Worm (Caenorhabditis elegans): ENCODE results near the gene W05E10.2.

Gene W05E10.2

DNA sequence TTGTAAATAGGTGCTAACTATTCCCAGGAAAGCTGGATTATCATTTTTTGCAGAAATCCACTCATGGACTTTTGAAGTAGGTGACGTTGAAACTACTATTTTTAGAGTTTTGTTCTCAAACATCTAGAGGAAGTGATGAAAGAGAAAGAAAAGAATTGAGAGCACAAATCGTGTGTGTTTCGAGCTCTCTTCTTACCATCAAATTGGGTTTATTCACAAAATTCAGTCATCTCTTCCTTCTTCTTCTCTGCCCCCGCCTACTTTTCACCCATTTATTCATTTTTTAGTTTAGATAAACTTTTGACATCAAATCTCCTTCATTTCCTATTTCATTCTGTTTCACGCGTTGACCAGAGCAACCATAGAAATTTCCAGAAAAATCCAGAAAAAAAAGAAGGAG, at the start of gene W05E10.2:
W05E10.2 (plus strand) TSS at position 301 of the 400 bp plus-strand sequence.
- TF ChIP-seq unc-42 (tag; optimal IDR thresholded peaks at IDR 0.05) (peak; percentile 8), K02D7.2 (tag; optimal IDR thresholded peaks at IDR 0.05) (no peak)

DNA sequence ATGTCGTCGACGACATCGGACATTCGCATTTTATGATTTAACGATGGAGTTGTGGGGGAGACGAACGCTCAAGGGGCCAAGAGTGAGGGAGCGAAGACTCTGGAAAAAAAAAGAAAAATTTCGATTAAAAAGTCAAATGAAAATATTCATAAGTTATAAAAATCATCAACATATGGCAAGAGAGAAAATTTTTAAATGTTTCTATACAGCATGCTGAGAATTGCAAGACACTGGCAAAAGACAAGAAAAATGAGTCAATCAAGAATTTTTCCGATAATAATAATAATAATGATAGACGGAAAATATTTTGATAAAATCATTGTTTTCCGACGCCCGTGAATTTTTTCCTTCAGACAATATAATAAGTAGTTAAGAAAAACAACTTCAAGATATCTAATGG, 49.8 kb upstream of the W05E10.2 start, which contains the start of gene sipa-1:
sipa-1 (minus strand) TSS at position 101 of the 400 bp plus-strand sequence.
- TF ChIP-seq ceh-2 (tag; optimal IDR thresholded peaks at IDR 0.05) (no peak), dve-1 (tag; optimal IDR thresholded peaks at IDR 0.05) (no peak), npax-4 (tag; optimal IDR thresholded peaks at IDR 0.05) (no peak), unc-3 (GFP tag; conservative IDR thresholded peaks at IDR 0.05) (no peak), unc-3 (tag; optimal IDR thresholded peaks at IDR 0.05) (no peak), elt-2 (tag; optimal IDR thresholded peaks at IDR 0.05) (no peak), K09A11.1 (tag; optimal IDR thresholded peaks at IDR 0.05; ENCODE audit: insufficient read depth) (no peak), nhr-11 (tag; optimal IDR thresholded peaks at IDR 0.05) (no peak), eyg-1 (tag; optimal IDR thresholded peaks at IDR 0.05) (no peak), hlh-8 (tag; optimal IDR thresholded peaks at IDR 0.05) (no peak), ama-1 (optimal IDR thresholded peaks at IDR 0.05) (no peak), lim-6 (tag; optimal IDR thresholded peaks at IDR 0.05) (no peak), sox-4 (tag; optimal IDR thresholded peaks at IDR 0.05) (no peak), ceh-22 (tag; optimal IDR thresholded peaks at IDR 0.05) (no peak)

DNA sequence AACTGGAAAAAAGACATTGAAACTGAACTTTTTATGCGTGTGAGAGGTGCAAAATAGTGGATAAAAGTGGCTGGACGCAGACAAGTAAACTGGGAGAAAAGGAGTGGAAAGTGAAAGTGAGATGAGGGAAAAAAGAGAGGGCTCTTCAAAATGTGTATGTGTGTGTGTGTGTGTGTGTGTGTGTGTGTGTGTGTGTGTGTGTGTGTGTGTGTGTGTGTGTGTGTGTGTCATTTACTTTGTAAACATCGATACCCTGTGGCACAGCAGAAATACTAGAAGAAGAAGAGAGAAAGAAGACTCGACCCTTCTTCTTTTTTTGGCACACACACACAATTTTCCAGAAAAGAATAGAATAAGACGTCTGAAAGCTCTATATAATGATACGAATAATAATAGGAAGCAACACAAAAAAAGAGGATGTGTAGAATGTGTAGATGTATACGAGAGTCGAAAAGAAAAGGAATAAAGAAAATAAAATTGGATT, 48.3 kb upstream of the W05E10.2 start:
- TF ChIP-seq ceh-18 (tag; optimal IDR thresholded peaks at IDR 0.05): peak; percentile 75
- peak; percentile 1 for TF ChIP-seq pat-9 (tag; optimal IDR thresholded peaks at IDR 0.05)
- no peak for TF ChIP-seq elt-2 (tag; optimal IDR thresholded peaks at IDR 0.05)
- TF ChIP-seq pqm-1 (tag; optimal IDR thresholded peaks at IDR 0.05): no peak
- TF ChIP-seq fax-1 (tag; optimal IDR thresholded peaks at IDR 0.05): no peak
- TF ChIP-seq unc-42 (tag; optimal IDR thresholded peaks at IDR 0.05): peak; percentile 75
- no peak for TF ChIP-seq ceh-34 (tag; optimal IDR thresholded peaks at IDR 0.05)
- no peak for TF ChIP-seq F13H6.1 (tag; optimal IDR thresholded peaks at IDR 0.05)
- peak; percentile 17 for TF ChIP-seq nfya-1 (tag; optimal IDR thresholded peaks at IDR 0.05)
- TF ChIP-seq hlh-13 (GFP tag; optimal IDR thresholded peaks at IDR 0.05): peak; percentile 17
- no peak for TF ChIP-seq sdc-2 (tag; optimal IDR thresholded peaks at IDR 0.05)
- TF ChIP-seq tbx-7 (tag; optimal IDR thresholded peaks at IDR 0.05): no peak

DNA sequence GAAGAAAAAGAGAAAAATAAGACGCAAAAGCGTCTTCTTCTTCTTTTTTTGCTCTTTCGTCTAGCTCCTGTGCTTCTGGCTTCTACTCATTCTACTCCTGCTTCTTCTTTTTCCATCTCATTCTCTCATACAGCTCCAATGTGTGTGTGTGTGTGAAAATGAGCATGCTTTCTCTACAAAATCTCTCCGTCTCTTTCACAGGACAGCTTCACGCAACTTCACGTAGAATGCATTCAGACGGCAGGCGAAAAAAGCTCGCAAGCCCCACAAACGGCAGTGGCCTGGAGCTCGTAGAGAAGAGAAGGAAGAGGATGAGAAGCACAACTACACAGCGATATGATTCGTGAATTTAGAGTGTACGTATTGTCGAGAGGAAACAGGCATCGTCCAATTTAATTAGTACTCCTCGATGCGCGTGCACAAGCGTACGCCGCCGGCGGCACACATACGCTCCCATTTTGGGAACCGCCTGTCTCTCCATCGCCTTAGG, 45.6 kb upstream of the W05E10.2 start:
- TF ChIP-seq K02D7.2 (tag; optimal IDR thresholded peaks at IDR 0.05) (no peak), T23F11.4 (GFP tag; optimal IDR thresholded peaks at IDR 0.05) (no peak), ceh-14 (tag; optimal IDR thresholded peaks at IDR 0.05) (peak; percentile 89), sox-4 (tag; optimal IDR thresholded peaks at IDR 0.05) (no peak), ceh-34 (tag; optimal IDR thresholded peaks at IDR 0.05) (no peak), hlh-30 (tag; optimal IDR thresholded peaks at IDR 0.05; ENCODE audit: insufficient read depth) (no peak), hlh-15 (tag; optimal IDR thresholded peaks at IDR 0.05) (no peak), hlh-6 (tag; optimal IDR thresholded peaks at IDR 0.05) (peak; percentile 51), syd-9 (tag; optimal IDR thresholded peaks at IDR 0.05) (no peak), F13H6.1 (tag; optimal IDR thresholded peaks at IDR 0.05) (no peak), elt-4 (tag; optimal IDR thresholded peaks at IDR 0.05) (no peak), rnt-1 (tag; optimal IDR thresholded peaks at IDR 0.05) (no peak), hlh-8 (tag; optimal IDR thresholded peaks at IDR 0.05) (no peak), dmd-4 (tag; optimal IDR thresholded peaks at IDR 0.05; ENCODE audit: borderline replicate concordance) (no peak), pax-1 (tag; optimal IDR thresholded peaks at IDR 0.05) (no peak), unc-3 (GFP tag; conservative IDR thresholded peaks at IDR 0.05) (no peak), unc-3 (tag; optimal IDR thresholded peaks at IDR 0.05) (no peak), eyg-1 (tag; optimal IDR thresholded peaks at IDR 0.05) (no peak), unc-55 (GFP tag; optimal IDR thresholded peaks at IDR 0.05) (no peak), che-1 (tag; optimal IDR thresholded peaks at IDR 0.05) (no peak), ahr-1 (tag; optimal IDR thresholded peaks at IDR 0.05) (no peak), sox-2 (GFP tag; IDR thresholded peaks at IDR 0.05) (no peak), fkh-6 (tag; optimal IDR thresholded peaks at IDR 0.05) (no peak), ceh-24 (tag; optimal IDR thresholded peaks at IDR 0.05) (no peak), ceh-30 (tag; optimal IDR thresholded peaks at IDR 0.05) (no peak), K09A11.1 (tag; optimal IDR thresholded peaks at IDR 0.05; ENCODE audit: insufficient read depth) (no peak), C08G9.2 (tag; optimal IDR thresholded peaks at IDR 0.05) (peak; percentile 11), nhr-11 (tag; optimal IDR thresholded peaks at IDR 0.05) (no peak), pqm-1 (tag; optimal IDR thresholded peaks at IDR 0.05) (no peak), tbx-7 (tag; optimal IDR thresholded peaks at IDR 0.05) (no peak), C38D4.7 (GFP tag; optimal IDR thresholded peaks at IDR 0.05) (no peak), pat-9 (tag; optimal IDR thresholded peaks at IDR 0.05) (peak; percentile 14), dve-1 (tag; optimal IDR thresholded peaks at IDR 0.05) (no peak)

Measured in whole organism, late embryonic.